Fruit fly (Drosophila melanogaster) whole organism, prepupa: ENCODE measurements around the gene Axud1.

ENCODE experiments used
- Blimp-1 ChIP-seq: fragments of 200-800 bp; sonication (Bioruptor generic); optimal IDR thresholded peaks from 3 replicates; lab custom pipeline; 2017; ENCODE audit warnings: missing biosample characterization, missing genetic modification characterization, mild to moderate bottlenecking, moderate library complexity, missing genetic modification reagents
- CG10631 ChIP-seq: fragments of 200-800 bp; sonication (Bioruptor generic); optimal IDR thresholded peaks from 2 replicates; lab custom pipeline; 2016; ENCODE audit warnings: missing biosample characterization, missing genetic modification characterization
- CG10669 ChIP-seq: fragments of 200-800 bp; sonication (Bioruptor generic); optimal IDR thresholded peaks from 3 replicates; lab custom pipeline; 2018; ENCODE audit warnings: missing biosample characterization, mild to moderate bottlenecking, missing genetic modification characterization, moderate library complexity
- CG11294 ChIP-seq: fragments of 200-800 bp; sonication (Bioruptor generic); IDR thresholded peaks from 2 replicates; pipeline ENCODE4 v1.3.6; 2022; ENCODE audit warnings: missing biosample characterization, missing genetic modification characterization
- CG15336 ChIP-seq: fragments of 200-800 bp; sonication (Bioruptor generic); IDR thresholded peaks from 2 replicates; pipeline ENCODE4 v1.3.6; 2022; ENCODE audit warnings: missing biosample characterization, missing genetic modification characterization
- CG16779 ChIP-seq: fragments of 200-800 bp; sonication (Bioruptor generic); optimal IDR thresholded peaks from 3 replicates; lab custom pipeline; 2017; ENCODE audit warnings: missing biosample characterization, mild to moderate bottlenecking, missing genetic modification characterization
- CG3032 ChIP-seq: fragments of 200-800 bp; optimal IDR thresholded peaks from 2 replicates; lab custom pipeline; 2019; ENCODE audit warnings: missing biosample characterization, mild to moderate bottlenecking, missing genetic modification characterization, moderate library complexity
- CG31627 ChIP-seq: fragments of 200-800 bp; sonication (Bioruptor generic); optimal IDR thresholded peaks from 3 replicates; lab custom pipeline; 2016; ENCODE audit warnings: missing biosample characterization, missing genetic modification characterization
- CG4318 ChIP-seq: fragments of 200-800 bp; sonication (Bioruptor generic); optimal IDR thresholded peaks from 3 replicates; lab custom pipeline; 2017; ENCODE audit warnings: missing biosample characterization, mild to moderate bottlenecking, missing genetic modification characterization
- CG6163 ChIP-seq: fragments of 200-800 bp; sonication (Bioruptor generic); IDR thresholded peaks from 3 replicates; pipeline ENCODE4 v1.3.6; 2022; ENCODE audit warnings: missing biosample characterization, missing genetic modification characterization
- CG6792 ChIP-seq: fragments of 200-800 bp; sonication (Bioruptor generic); optimal IDR thresholded peaks from 3 replicates; lab custom pipeline; 2016; ENCODE audit warnings: missing biosample characterization, missing genetic modification characterization
- CG6808 ChIP-seq: fragments of 200-800 bp; sonication (Bioruptor generic); optimal IDR thresholded peaks from 3 replicates; lab custom pipeline; 2017; ENCODE audit warnings: missing biosample characterization, missing genetic modification characterization, mild to moderate bottlenecking, moderate library complexity, missing genetic modification reagents
- CG8119 ChIP-seq: fragments of 200-800 bp; sonication (Bioruptor generic); IDR thresholded peaks from 3 replicates; pipeline ENCODE4 v1.3.6; 2022; ENCODE audit warnings: missing biosample characterization, missing genetic modification characterization
- CG8632 ChIP-seq: fragments of 200-800 bp; sonication (Bioruptor generic); optimal IDR thresholded peaks from 3 replicates; lab custom pipeline; 2016; ENCODE audit warnings: missing biosample characterization, missing genetic modification characterization
- CG9139 ChIP-seq: fragments of 200-800 bp; sonication (Bioruptor generic); optimal IDR thresholded peaks from 3 replicates; lab custom pipeline; 2017; ENCODE audit warnings: missing biosample characterization, mild to moderate bottlenecking, missing genetic modification characterization
- Eip78C ChIP-seq: fragments of 200-800 bp; sonication (Bioruptor generic); peaks from one replicate; lab custom pipeline; 2016; ENCODE audit warnings: missing biosample characterization, missing genetic modification characterization
- Ets21C ChIP-seq: fragments of 200-800 bp; sonication (Bioruptor generic); optimal IDR thresholded peaks from 3 replicates; lab custom pipeline; 2016; ENCODE audit warnings: missing biosample characterization, missing genetic modification characterization
- Hr38 ChIP-seq: sonication (Bioruptor generic); optimal IDR thresholded peaks from 2 replicates; lab custom pipeline; 2016; ENCODE audit warnings: missing biosample characterization, missing genetic modification characterization
- Hr39 ChIP-seq: fragments of 200-800 bp; sonication (Bioruptor generic); optimal IDR thresholded peaks from 2 replicates; lab custom pipeline; 2016; ENCODE audit warnings: missing biosample characterization, missing genetic modification characterization
- Lpt ChIP-seq: fragments of 200-800 bp; sonication (Bioruptor generic); optimal IDR thresholded peaks from 3 replicates; lab custom pipeline; 2016; ENCODE audit warnings: missing biosample characterization, missing genetic modification characterization
- Met ChIP-seq: fragments of 200-800 bp; sonication (Bioruptor generic); optimal IDR thresholded peaks from 3 replicates; lab custom pipeline; 2016; ENCODE audit warnings: missing biosample characterization, missing genetic modification characterization
- OdsH ChIP-seq: fragments of 200-800 bp; sonication (Bioruptor generic); optimal IDR thresholded peaks from 3 replicates; lab custom pipeline; 2016; ENCODE audit warnings: missing biosample characterization, missing genetic modification characterization
- Smox ChIP-seq: fragments of 200-800 bp; sonication (Bioruptor generic); optimal IDR thresholded peaks from 3 replicates; lab custom pipeline; 2016; ENCODE audit warnings: missing biosample characterization, missing genetic modification characterization
- Sox102F ChIP-seq: fragments of 200-800 bp; sonication (Bioruptor generic); optimal IDR thresholded peaks from 2 replicates; lab custom pipeline; 2016; ENCODE audit warnings: missing biosample characterization, mild to moderate bottlenecking, missing genetic modification characterization
- Sox14 ChIP-seq: fragments of 200-800 bp; sonication (Bioruptor generic); optimal IDR thresholded peaks from 3 replicates; lab custom pipeline; 2016; ENCODE audit warnings: missing biosample characterization, missing genetic modification characterization
- achi ChIP-seq: fragments of 200-800 bp; sonication (Bioruptor generic); optimal IDR thresholded peaks from 3 replicates; lab custom pipeline; 2016; ENCODE audit warnings: missing biosample characterization, missing genetic modification characterization
- acj6 ChIP-seq: fragments of 200-800 bp; sonication (Bioruptor generic); optimal IDR thresholded peaks from 3 replicates; lab custom pipeline; 2016; ENCODE audit warnings: missing biosample characterization, missing genetic modification characterization
- dac ChIP-seq: fragments of 200-800 bp; sonication (Bioruptor generic); optimal IDR thresholded peaks from 2 replicates; lab custom pipeline; 2017; ENCODE audit warnings: missing biosample characterization, mild to moderate bottlenecking, missing genetic modification characterization
- dsx ChIP-seq: fragments of 200-800 bp; optimal IDR thresholded peaks from 3 replicates; lab custom pipeline; 2019; ENCODE audit warnings: missing biosample characterization, mild to moderate bottlenecking, missing genetic modification characterization, moderate library complexity; ENCODE audit not compliant: poor library complexity, severe bottlenecking
- eg ChIP-seq: fragments of 200-800 bp; sonication (Bioruptor generic); IDR thresholded peaks from 3 replicates; pipeline ENCODE4 v1.3.6; 2022; ENCODE audit warnings: missing biosample characterization, missing genetic modification characterization
- lz ChIP-seq: fragments of 200-800 bp; sonication (Bioruptor generic); optimal IDR thresholded peaks from 3 replicates; lab custom pipeline; 2016; ENCODE audit warnings: missing biosample characterization, missing genetic modification characterization
- net ChIP-seq: fragments of 200-800 bp; sonication (Bioruptor generic); optimal IDR thresholded peaks from 3 replicates; lab custom pipeline; 2016; ENCODE audit warnings: missing biosample characterization, missing genetic modification characterization
- salr ChIP-seq, 2 experiments: fragments of 200-800 bp; sonication (Bioruptor generic); optimal IDR thresholded peaks; 3 replicates each; lab custom pipeline; 2016 to 2018; ENCODE audit warnings: missing biosample characterization in 2 of 2, missing genetic modification characterization in 2 of 2, mild to moderate bottlenecking in 1 of 2
- spab ChIP-seq: fragments of 200-800 bp; sonication (Bioruptor generic); optimal IDR thresholded peaks from 2 replicates; lab custom pipeline; 2017; ENCODE audit warnings: missing biosample characterization, mild to moderate bottlenecking, missing genetic modification characterization, missing genetic modification reagents
- ss ChIP-seq, 2 experiments: fragments of 200-800 bp; sonication (Bioruptor generic); optimal IDR thresholded peaks; 2 replicates in 1 of 2; 3 replicates in 1 of 2; lab custom pipeline; 2017 to 2018; ENCODE audit warnings: mild to moderate bottlenecking in 2 of 2, missing biosample characterization in 2 of 2, missing genetic modification characterization in 2 of 2, moderate library complexity in 1 of 2
- svp ChIP-seq: fragments of 200-800 bp; sonication (Bioruptor generic); peaks from one replicate; lab custom pipeline; 2016; ENCODE audit warnings: missing biosample characterization, missing genetic modification characterization
- vri ChIP-seq: fragments of 200-800 bp; sonication (Bioruptor generic); optimal IDR thresholded peaks from 3 replicates; lab custom pipeline; 2016; ENCODE audit warnings: missing biosample characterization, mild to moderate bottlenecking, missing genetic modification characterization

Axud1 gene

DNA sequence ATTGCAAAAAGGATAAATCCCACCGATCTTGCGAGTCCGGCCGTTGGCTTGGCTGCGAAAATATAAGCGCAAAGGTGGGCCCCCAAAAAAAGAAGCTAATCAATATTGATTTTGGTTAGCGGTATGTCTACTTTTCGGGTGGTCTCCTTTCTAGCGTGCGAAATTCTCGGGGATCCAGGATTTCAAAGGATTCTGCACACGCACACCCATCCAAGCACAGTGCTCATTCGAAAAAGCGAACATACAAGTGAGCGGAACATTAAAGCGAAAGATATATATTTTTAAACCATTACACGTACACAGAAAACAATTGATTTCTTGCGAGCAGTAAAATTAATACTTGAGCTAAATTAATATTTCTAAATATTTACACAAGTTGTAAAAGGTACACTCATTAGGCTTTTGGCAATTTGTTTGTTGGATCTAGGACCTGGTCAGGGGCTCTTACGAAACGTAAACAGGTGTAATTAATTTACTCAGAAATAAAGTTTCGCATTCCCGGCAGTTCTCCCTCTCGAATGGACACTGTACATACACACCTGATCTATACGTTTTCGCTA is 590 bp downstream of the Axud1 start (continued):
- peak in 1 of 2 experiments; percentile 35 for TF ChIP-seq salr (GFP tag; optimal IDR thresholded peaks at IDR 0.05; lab: Kevin White, UChicago)
- TF ChIP-seq CG8632 (GFP tag; lab: Kevin White, UChicago), result peak; percentile 54
- peak; percentile 65 for TF ChIP-seq svp (GFP tag; lab: Kevin White, UChicago)
- peak; percentile 2 for TF ChIP-seq CG10631
- peak; percentile 30; the same call in 1 of the 3 replicates for TF ChIP-seq CG8119 (GFP tag; lab: Robert Waterston, UW)
- TF ChIP-seq Hr39 (GFP tag; lab: Kevin White, UChicago), result peak; percentile 20
- TF ChIP-seq CG15336 (GFP tag; lab: Robert Waterston, UW), result peak; percentile 34
- TF ChIP-seq CG11294 (GFP tag; lab: Robert Waterston, UW), result no peak
- peak; percentile 40 for TF ChIP-seq OdsH (GFP tag; lab: Kevin White, UChicago)
- peak; percentile 35; the same call in 1 of the 3 replicates for TF ChIP-seq eg (GFP tag; lab: Robert Waterston, UW)

DNA sequence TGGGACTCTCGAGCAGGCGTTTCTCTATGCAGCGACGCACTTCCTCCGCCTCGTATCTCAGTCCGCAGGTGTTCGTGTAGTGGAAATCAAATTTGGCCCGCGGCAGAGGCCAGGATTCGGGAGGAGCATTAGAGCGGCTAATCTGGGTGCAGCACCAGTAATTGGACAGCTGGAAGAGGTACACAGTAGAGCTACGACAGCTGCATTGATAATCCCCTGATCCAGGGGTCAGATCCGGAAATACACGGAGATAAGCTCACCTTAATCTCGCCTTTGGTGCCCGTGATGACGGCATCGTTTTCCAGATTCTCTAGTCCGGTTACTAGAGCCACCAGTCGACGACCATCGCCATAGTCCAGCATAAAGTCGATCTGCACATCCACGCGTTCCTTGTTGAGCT is 5.2 kb downstream of the Axud1 start:
- TF ChIP-seq Eip78C (GFP tag; lab: Kevin White, UChicago) (no peak), CG6163 (GFP tag; lab: Robert Waterston, UW) (0 out of 3 replicates have a peak, but pooled peaks have one; percentile 13), svp (GFP tag; lab: Kevin White, UChicago) (peak; percentile 98), spab (GFP tag; lab: Kevin White, UChicago) (no peak), CG16779 (tag; lab: Kevin White, UChicago) (no peak), CG6792 (GFP tag; lab: Kevin White, UChicago) (no peak), CG15336 (GFP tag; lab: Robert Waterston, UW) (no peak)

DNA sequence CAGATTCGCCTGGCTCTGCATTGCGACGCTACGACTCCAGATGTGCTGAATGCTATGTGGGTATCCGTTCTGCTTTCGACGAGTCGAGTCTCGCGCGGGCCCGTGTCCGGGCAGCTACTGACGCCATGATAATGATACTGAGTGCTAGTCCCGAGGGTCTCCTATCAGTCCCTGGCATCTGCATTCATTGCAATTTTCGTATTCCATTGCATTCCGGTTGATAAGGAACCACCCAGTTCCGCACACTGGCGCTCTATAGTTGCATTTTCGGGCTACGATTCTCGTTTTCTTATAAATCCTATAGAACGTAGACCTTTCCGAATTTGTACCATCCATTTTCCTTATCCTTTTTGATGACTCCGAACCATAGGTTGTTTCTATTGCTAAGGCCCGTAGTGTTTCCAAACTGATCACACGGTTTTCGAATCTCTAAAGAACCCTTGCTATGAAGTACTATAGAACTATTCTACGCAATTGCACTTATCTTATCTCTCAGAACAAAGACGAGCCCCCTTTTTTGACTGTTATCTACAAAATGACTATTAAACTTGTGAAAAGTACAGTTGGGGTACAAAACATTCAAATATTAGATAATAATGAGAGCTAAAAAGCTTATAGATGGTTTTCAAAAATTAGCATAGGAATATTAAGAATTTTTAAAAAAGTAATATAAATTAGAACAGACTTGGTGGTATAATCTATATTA is 6.4 kb downstream of the Axud1 start, which contains the start of gene CG3597:
CG3597 (minus strand) TSS at position 119 of the 706 bp plus-strand sequence.
- no peak for TF ChIP-seq net (GFP tag; lab: Kevin White, UChicago)
- no peak for TF ChIP-seq CG31627 (GFP tag; lab: Kevin White, UChicago)
- no peak for TF ChIP-seq dsx (GFP tag; lab: Kevin White, UChicago)
- no peak for TF ChIP-seq Sox14 (GFP tag; lab: Kevin White, UChicago)
- no peak for TF ChIP-seq Hr38 (GFP tag; lab: Kevin White, UChicago)
- peak; percentile 73 for TF ChIP-seq svp (GFP tag; lab: Kevin White, UChicago)

DNA sequence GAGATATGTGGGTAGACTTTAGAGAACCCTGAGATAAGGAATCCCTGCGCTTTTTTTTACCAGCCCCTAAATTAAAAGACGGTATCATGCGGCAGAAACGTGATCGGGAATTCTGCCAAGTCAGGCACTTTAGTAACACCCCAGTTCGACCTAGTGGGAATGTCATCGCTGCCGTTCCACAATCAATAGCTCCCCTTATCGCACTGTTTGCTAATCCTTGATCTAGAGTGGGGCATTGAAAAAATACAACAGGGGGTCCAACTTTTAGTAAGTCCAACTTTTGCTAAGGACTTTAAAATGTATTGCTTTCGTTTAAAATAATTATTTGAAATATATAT is 6.9 kb downstream of the Axud1 start:
- TF ChIP-seq CG10669 (GFP tag; lab: Kevin White, UChicago) (no peak), vri (GFP tag; lab: Kevin White, UChicago) (peak; percentile 29)
- TF ChIP-seq, all 60 proteins: peak for 1

DNA sequence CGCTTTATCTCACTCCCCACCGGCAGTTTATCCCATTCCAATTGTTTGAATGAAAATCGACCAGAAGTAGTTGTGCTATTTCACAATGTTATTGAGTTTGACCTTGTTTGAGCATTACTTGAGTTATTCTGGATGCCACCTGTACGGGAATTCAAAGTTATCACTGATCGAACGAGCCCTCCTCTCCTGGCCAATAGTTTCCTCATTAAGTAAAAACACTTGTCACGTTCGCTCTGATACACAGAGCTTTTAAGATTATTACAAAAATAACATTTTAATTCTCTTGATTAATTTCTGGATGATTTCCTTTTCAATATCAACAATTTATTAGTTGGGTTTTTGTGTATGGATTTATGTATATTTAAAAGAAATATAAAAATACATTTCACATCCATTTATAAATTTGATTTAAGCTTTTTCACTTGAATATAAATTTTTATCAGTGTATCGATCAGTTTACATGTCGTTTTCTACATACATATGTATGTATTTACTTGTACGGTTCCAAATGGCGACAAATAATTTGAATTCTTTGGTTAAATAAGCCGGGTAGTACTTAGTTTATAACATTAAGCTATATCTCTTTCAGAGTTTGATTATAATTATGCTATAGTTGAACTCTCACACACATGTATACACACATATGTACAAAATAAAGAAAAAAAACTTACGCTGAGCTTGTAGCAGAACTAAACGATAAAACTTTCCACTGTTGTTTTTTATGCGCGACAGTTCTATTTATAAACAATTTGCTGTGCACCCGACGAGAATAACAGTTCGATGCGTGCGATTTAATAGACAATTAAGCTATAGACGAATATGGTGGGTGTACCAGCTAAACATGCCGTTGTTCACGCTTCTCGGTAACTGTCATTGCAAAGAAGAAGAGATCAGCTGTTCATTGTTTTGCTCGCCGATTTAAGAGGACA is 8.9 kb downstream of the Axud1 start, which contains the start of the genes CG3609 and CG15390:
CG3609 (minus strand) TSS at position 810 of the 929 bp plus-strand sequence.
CG15390 (plus strand) TSS at position 896 of the 929 bp plus-strand sequence.
- TF ChIP-seq Met (GFP tag; lab: Kevin White, UChicago) (peak; percentile 84), CG8632 (GFP tag; lab: Kevin White, UChicago) (peak; percentile 54), CG16779 (tag; lab: Kevin White, UChicago) (peak; percentile 80), Sox102F (GFP tag; lab: Kevin White, UChicago) (peak; percentile 89), achi (GFP tag; lab: Kevin White, UChicago) (peak; percentile 78), lz (GFP tag; lab: Kevin White, UChicago) (peak; percentile 85), ss (GFP tag; optimal IDR thresholded peaks at IDR 0.05; lab: Kevin White, UChicago) (peak; percentile 81 to 87), dac (peak; percentile 56), spab (GFP tag; lab: Kevin White, UChicago) (peak; percentile 24), Sox14 (GFP tag; lab: Kevin White, UChicago) (peak; percentile 91), CG4318 (peak; percentile 20), Smox (GFP tag; lab: Kevin White, UChicago) (peak; percentile 80), Ets21C (GFP tag; lab: Kevin White, UChicago) (peak; percentile 80), CG10631 (peak; percentile 65), Blimp-1 (GFP tag; lab: Kevin White, UChicago) (peak; percentile 24), CG6808 (GFP tag; lab: Kevin White, UChicago) (peak; percentile 71), Eip78C (GFP tag; lab: Kevin White, UChicago) (peak; percentile 92), CG3032 (tag; lab: Kevin White, UChicago) (peak; percentile 41), Lpt (GFP tag; lab: Kevin White, UChicago) (peak; percentile 66), CG11294 (GFP tag; lab: Robert Waterston, UW) (peak; percentile 58; the same call in 1 of the 2 replicates), svp (GFP tag; lab: Kevin White, UChicago) (peak; percentile 88), vri (GFP tag; lab: Kevin White, UChicago) (peak; percentile 89), acj6 (peak; percentile 62), Hr39 (GFP tag; lab: Kevin White, UChicago) (peak; percentile 83), CG9139 (GFP tag; lab: Kevin White, UChicago) (peak; percentile 76), eg (GFP tag; lab: Robert Waterston, UW) (peak; percentile 88)
